Fruit fly (Drosophila melanogaster): Measurements from ENCODE around the gene RpL27A.

Gene RpL27A

dm6 chr2L:4458119-4459056, at the start of gene RpL27A:
Gene RpL27A, minus strand, starts transcription at chr2L:4458364.
- TF ChIP-seq pan (optimal IDR thresholded peaks at IDR 0.05) (no peak), psq (optimal IDR thresholded peaks at IDR 0.05) (no peak), Dll (optimal IDR thresholded peaks at IDR 0.05) (no peak), CG8478 (optimal IDR thresholded peaks at IDR 0.05) (no peak), EcR (GFP tag; optimal IDR thresholded peaks at IDR 0.05) (no peak), usp (GFP tag; optimal IDR thresholded peaks at IDR 0.05) (no peak)

dm6 chr2L:4477978-4478377, 19.8 kb upstream of the RpL27A start:
- TF ChIP-seq pan (optimal IDR thresholded peaks at IDR 0.05) = no peak
- TF ChIP-seq CG8478 (optimal IDR thresholded peaks at IDR 0.05) = no peak
- no peak for TF ChIP-seq Dll (optimal IDR thresholded peaks at IDR 0.05)
- no peak for TF ChIP-seq usp (GFP tag; optimal IDR thresholded peaks at IDR 0.05)
- no peak for TF ChIP-seq psq (optimal IDR thresholded peaks at IDR 0.05)
- no peak for TF ChIP-seq EcR (GFP tag; optimal IDR thresholded peaks at IDR 0.05)

dm6 chr2L:4476672-4477273, 18.6 kb upstream of the RpL27A start, which contains the start of gene ine:
Gene ine, minus strand, starts transcription at chr2L:4477022.
- TF ChIP-seq Dll (optimal IDR thresholded peaks at IDR 0.05) = no peak
- no peak for TF ChIP-seq pan (optimal IDR thresholded peaks at IDR 0.05)
- no peak for TF ChIP-seq CG8478 (optimal IDR thresholded peaks at IDR 0.05)
- no peak for TF ChIP-seq usp (GFP tag; optimal IDR thresholded peaks at IDR 0.05)
- TF ChIP-seq EcR (GFP tag; optimal IDR thresholded peaks at IDR 0.05) = no peak
- TF ChIP-seq psq (optimal IDR thresholded peaks at IDR 0.05) = no peak

- TF ChIP-seq usp (GFP tag; optimal IDR thresholded peaks at IDR 0.05) (no peak), CG8478 (optimal IDR thresholded peaks at IDR 0.05) (no peak), psq (optimal IDR thresholded peaks at IDR 0.05) (no peak), Dll (optimal IDR thresholded peaks at IDR 0.05) (no peak), EcR (GFP tag; optimal IDR thresholded peaks at IDR 0.05) (no peak)
Measured at dm6 chr2L:4475422-4475821, 17.3 kb upstream of the RpL27A start.

dm6 chr2L:4464946-4465345, 6.8 kb upstream of the RpL27A start, which contains the start of gene FIG4:
Gene FIG4, plus strand, starts transcription at chr2L:4465174.
- no peak for TF ChIP-seq EcR (GFP tag; optimal IDR thresholded peaks at IDR 0.05)
- TF ChIP-seq Dll (optimal IDR thresholded peaks at IDR 0.05) = no peak
- TF ChIP-seq pan (optimal IDR thresholded peaks at IDR 0.05) = no peak
- no peak for TF ChIP-seq psq (optimal IDR thresholded peaks at IDR 0.05)
- no peak for TF ChIP-seq usp (GFP tag; optimal IDR thresholded peaks at IDR 0.05)

dm6 chr2L:4463323-4463722, 5.2 kb upstream of the RpL27A start, which contains the start of the genes CG15443 and Paris:
Gene CG15443, minus strand, starts transcription at chr2L:4463447.
Gene Paris, plus strand, starts transcription at chr2L:4463611.
- no peak for TF ChIP-seq Dll (optimal IDR thresholded peaks at IDR 0.05)
- no peak for TF ChIP-seq pan (optimal IDR thresholded peaks at IDR 0.05)
- TF ChIP-seq EcR (GFP tag; optimal IDR thresholded peaks at IDR 0.05) = no peak
- no peak for TF ChIP-seq psq (optimal IDR thresholded peaks at IDR 0.05)
- no peak for TF ChIP-seq usp (GFP tag; optimal IDR thresholded peaks at IDR 0.05)

- TF ChIP-seq EcR (GFP tag; optimal IDR thresholded peaks at IDR 0.05) (no peak), usp (GFP tag; optimal IDR thresholded peaks at IDR 0.05) (no peak), psq (optimal IDR thresholded peaks at IDR 0.05) (no peak), CG8478 (optimal IDR thresholded peaks at IDR 0.05) (no peak), Dll (optimal IDR thresholded peaks at IDR 0.05) (no peak), pan (optimal IDR thresholded peaks at IDR 0.05) (no peak)
Measured at dm6 chr2L:4459543-4459942, 1.4 kb upstream of the RpL27A start, which contains the start of the genes mRpL27 and CG15435. Gene mRpL27, minus strand, starts transcription at chr2L:4459638. Gene CG15435, plus strand, starts transcription at chr2L:4459729.

- TF ChIP-seq pan (optimal IDR thresholded peaks at IDR 0.05) = no peak
- TF ChIP-seq CG8478 (optimal IDR thresholded peaks at IDR 0.05) = no peak
- no peak for TF ChIP-seq psq (optimal IDR thresholded peaks at IDR 0.05)
- no peak for TF ChIP-seq Dll (optimal IDR thresholded peaks at IDR 0.05)
- no peak for TF ChIP-seq usp (GFP tag; optimal IDR thresholded peaks at IDR 0.05)
- no peak for TF ChIP-seq EcR (GFP tag; optimal IDR thresholded peaks at IDR 0.05)
Measured at dm6 chr2L:4456539-4456994, 1.6 kb downstream of the RpL27A start, which contains the start of gene Gs1l. Gene Gs1l, minus strand, starts transcription at chr2L:4456807.

dm6 chr2L:4454009-4454689, 4.0 kb downstream of the RpL27A start, which contains the start of the genes Secp43 and ND-B8:
Gene Secp43, minus strand, starts transcription at chr2L:4454453.
Gene ND-B8, plus strand, starts transcription at chr2L:4454626.
- no peak for TF ChIP-seq psq (optimal IDR thresholded peaks at IDR 0.05)
- TF ChIP-seq Dll (optimal IDR thresholded peaks at IDR 0.05) = no peak
- no peak for TF ChIP-seq usp (GFP tag; optimal IDR thresholded peaks at IDR 0.05)
- no peak for TF ChIP-seq CG8478 (optimal IDR thresholded peaks at IDR 0.05)
- TF ChIP-seq EcR (GFP tag; optimal IDR thresholded peaks at IDR 0.05) = no peak
- no peak for TF ChIP-seq pan (optimal IDR thresholded peaks at IDR 0.05)

dm6 chr2L:4452798-4453197, 5.4 kb downstream of the RpL27A start, which contains the start of gene CG15439:
Gene CG15439, minus strand, starts transcription at chr2L:4453038.
- TF ChIP-seq usp (GFP tag; optimal IDR thresholded peaks at IDR 0.05) = no peak
- no peak for TF ChIP-seq CG8478 (optimal IDR thresholded peaks at IDR 0.05)
- no peak for TF ChIP-seq Dll (optimal IDR thresholded peaks at IDR 0.05)
- TF ChIP-seq EcR (GFP tag; optimal IDR thresholded peaks at IDR 0.05) = no peak
- TF ChIP-seq psq (optimal IDR thresholded peaks at IDR 0.05) = no peak
- no peak for TF ChIP-seq pan (optimal IDR thresholded peaks at IDR 0.05)

dm6 chr2L:4448582-4449016, 9.6 kb downstream of the RpL27A start, which contains the start of gene MFS18:
Gene MFS18, minus strand, starts transcription at chr2L:4448635.
- TF ChIP-seq EcR (GFP tag; optimal IDR thresholded peaks at IDR 0.05) = no peak
- no peak for TF ChIP-seq CG8478 (optimal IDR thresholded peaks at IDR 0.05)
- TF ChIP-seq pan (optimal IDR thresholded peaks at IDR 0.05) = no peak
